Fruit fly (Drosophila melanogaster) whole organism, prepupa: ENCODE measurements around the gene M1BP.

ENCODE experiments used
- CG1621 ChIP-seq: fragments of 200-800 bp; sonication (Bioruptor generic); optimal IDR thresholded peaks from 3 replicates; lab custom pipeline; 2018; ENCODE audit warnings: missing biosample characterization, mild to moderate bottlenecking, missing genetic modification characterization
- CG34406 ChIP-seq: fragments of 200-800 bp; sonication (Bioruptor generic); optimal IDR thresholded peaks from 3 replicates; lab custom pipeline; 2016; ENCODE audit warnings: missing biosample characterization, missing genetic modification characterization
- Hr39 ChIP-seq: fragments of 200-800 bp; sonication (Bioruptor generic); optimal IDR thresholded peaks from 2 replicates; lab custom pipeline; 2016; ENCODE audit warnings: missing biosample characterization, missing genetic modification characterization
- Smox ChIP-seq: fragments of 200-800 bp; sonication (Bioruptor generic); optimal IDR thresholded peaks from 3 replicates; lab custom pipeline; 2016; ENCODE audit warnings: missing biosample characterization, missing genetic modification characterization
- achi ChIP-seq: fragments of 200-800 bp; sonication (Bioruptor generic); optimal IDR thresholded peaks from 3 replicates; lab custom pipeline; 2016; ENCODE audit warnings: missing biosample characterization, missing genetic modification characterization
- fd85E ChIP-seq: fragments of 200-800 bp; sonication (Bioruptor generic); optimal IDR thresholded peaks from 3 replicates; lab custom pipeline; 2016; ENCODE audit warnings: missing biosample characterization, missing genetic modification characterization
- net ChIP-seq: fragments of 200-800 bp; sonication (Bioruptor generic); optimal IDR thresholded peaks from 3 replicates; lab custom pipeline; 2016; ENCODE audit warnings: missing biosample characterization, missing genetic modification characterization

- TF ChIP-seq net (no peak), CG34406 (peak; percentile 47), achi (GFP tag; lab: Kevin White, UChicago) (peak; percentile 46), fd85E (GFP tag; lab: Kevin White, UChicago) (no peak), CG1621 (no peak), Hr39 (GFP tag; lab: Kevin White, UChicago) (no peak), Smox (GFP tag; lab: Kevin White, UChicago) (no peak)
These were observed 18.8 kb downstream of the M1BP start, which contains the start of gene CG8112 for dm6 chr3R:8712722-8713131.
